Worm (Caenorhabditis elegans): ENCODE measurements around the gene asp-13.

asp-13 gene

ce11 chrV:8631277-8631765 lies 11.7 kb downstream of the asp-13 start, which contains the start of gene atg-18 (continued):
- TF ChIP-seq unc-130 (GFP tag; optimal IDR thresholded peaks at IDR 0.05) (no peak), F37D6.2 (tag; optimal IDR thresholded peaks at IDR 0.05) (no peak), rbr-2 (tag; optimal IDR thresholded peaks at IDR 0.05) (peak; percentile 67), unc-62 (GFP tag; optimal IDR thresholded peaks at IDR 0.05 in 1 of 2) (peak in 1 of 2 experiments; percentile 47), unc-62 (tag; optimal IDR thresholded peaks at IDR 0.05) (no peak), hmg-1.1 (GFP tag; IDR thresholded peaks at IDR 0.05) (peak; percentile 71), ceh-82 (tag; optimal IDR thresholded peaks at IDR 0.05) (no peak), nhr-25 (tag; optimal IDR thresholded peaks at IDR 0.05; ENCODE audit: borderline replicate concordance, insufficient read depth) (peak; percentile 22), T20F7.1 (GFP tag; optimal IDR thresholded peaks at IDR 0.05) (peak; percentile 18), mdl-1 (tag; optimal IDR thresholded peaks at IDR 0.05) (peak; percentile 17 to 57), duxl-1 (tag; optimal IDR thresholded peaks at IDR 0.05; ENCODE audit: poor library complexity) (no peak), zfp-3 (GFP tag; conservative IDR thresholded peaks at IDR 0.05) (no peak), gei-8 (GFP tag; optimal IDR thresholded peaks at IDR 0.05) (no peak), mes-2 (tag; optimal IDR thresholded peaks at IDR 0.05; ENCODE audit: poor library complexity, severe bottlenecking) (no peak)

ce11 chrV:8629029-8629428 lies 14.0 kb downstream of the asp-13 start, which contains the start of gene F41E6.12:
F41E6.12 (minus strand) TSS chrV:8629129.
- TF ChIP-seq duxl-1 (tag; optimal IDR thresholded peaks at IDR 0.05; ENCODE audit: poor library complexity), result peak; percentile 15
- no peak for TF ChIP-seq T26A8.4 (GFP tag; IDR thresholded peaks at IDR 0.05)
- TF ChIP-seq Y105C5A.15 (GFP tag; IDR thresholded peaks at IDR 0.05), result no peak
- TF ChIP-seq saeg-2 (GFP tag; IDR thresholded peaks at IDR 0.05), result no peak
- TF ChIP-seq ama-1 (optimal IDR thresholded peaks at IDR 0.05), result peak; percentile 36
- TF ChIP-seq aha-1 (tag), result peak; percentile 88
- TF ChIP-seq lsy-2 (tag; optimal IDR thresholded peaks at IDR 0.05), result peak in 1 of 2 experiments; percentile 12
- no peak for TF ChIP-seq dmd-8 (GFP tag; IDR thresholded peaks at IDR 0.05)
- no peak for TF ChIP-seq sdz-12 (GFP tag; optimal IDR thresholded peaks at IDR 0.05)

- no peak for TF ChIP-seq lin-39 (tag; optimal IDR thresholded peaks at IDR 0.05)
- peak in 1 of 2 experiments; percentile 93 for TF ChIP-seq unc-62 (GFP tag; optimal IDR thresholded peaks at IDR 0.05 in 1 of 2)
- TF ChIP-seq unc-62 (tag; optimal IDR thresholded peaks at IDR 0.05), result no peak
These were observed 15.4 kb downstream of the asp-13 start for ce11 chrV:8627580-8627979.

ce11 chrV:8626406-8626805 lies 16.6 kb downstream of the asp-13 start:
- TF ChIP-seq nhr-48 (tag; optimal IDR thresholded peaks at IDR 0.05) (no peak), F26F4.8 (GFP tag; conservative IDR thresholded peaks at IDR 0.05) (no peak), ztf-11 (tag; optimal IDR thresholded peaks at IDR 0.05) (no peak), duxl-1 (tag; optimal IDR thresholded peaks at IDR 0.05; ENCODE audit: poor library complexity) (no peak), mdl-1 (tag; optimal IDR thresholded peaks at IDR 0.05) (no peak), lim-7 (GFP tag; IDR thresholded peaks at IDR 0.05) (no peak), ceh-28 (tag; optimal IDR thresholded peaks at IDR 0.05) (no peak), ZK337.2 (GFP tag; IDR thresholded peaks at IDR 0.05) (no peak), ceh-20 (GFP tag; IDR thresholded peaks at IDR 0.05) (peak; percentile 61; the same call in 1 of the 2 replicates), nhr-77 (tag; optimal IDR thresholded peaks at IDR 0.05) (no peak), nhr-11 (tag; optimal IDR thresholded peaks at IDR 0.05) (no peak), ceh-62 (tag; optimal IDR thresholded peaks at IDR 0.05) (no peak), ztf-7 (tag; optimal IDR thresholded peaks at IDR 0.05) (no peak), nhr-41 (GFP tag; IDR thresholded peaks at IDR 0.05) (no peak), nhr-28 (tag; optimal IDR thresholded peaks at IDR 0.05) (no peak), unc-62 (GFP tag; optimal IDR thresholded peaks at IDR 0.05 in 1 of 2) (peak in 1 of 2 experiments; percentile 50), unc-62 (tag; optimal IDR thresholded peaks at IDR 0.05) (no peak), dmd-9 (GFP tag; IDR thresholded peaks at IDR 0.05) (no peak)
